Worm (Caenorhabditis elegans) whole organism, early embryonic: ENCODE results near the gene eral-1.

Source experiments
- B0310.2 ChIP-seq: sonication (generic microtip); optimal IDR thresholded peaks from 2 replicates; lab custom pipeline; 2016; ENCODE audit warnings: mild to moderate bottlenecking, missing genetic modification characterization, missing compliant biosample characterization
- F13C5.2 ChIP-seq: sonication (generic microtip); optimal IDR thresholded peaks from 2 replicates; lab custom pipeline; 2017; ENCODE audit warnings: mild to moderate bottlenecking, missing genetic modification characterization, inconsistent platforms, missing compliant biosample characterization
- aly-1 ChIP-seq: sonication (generic microtip); optimal IDR thresholded peaks from 2 replicates; lab custom pipeline; 2016; ENCODE audit warnings: missing genetic modification characterization, missing compliant biosample characterization
- ama-1 ChIP-seq: fragments of 150-350 bp; optimal IDR thresholded peaks from 2 replicates; lab custom pipeline; 2014
- ceh-13 ChIP-seq: fragments of 200-800 bp; sonication (Bioruptor generic); optimal IDR thresholded peaks from 2 replicates; lab custom pipeline; 2018; ENCODE audit warnings: mild to moderate bottlenecking, missing genetic modification characterization, missing compliant biosample characterization
- ceh-36 ChIP-seq: sonication (generic microtip); optimal IDR thresholded peaks from 2 replicates; lab custom pipeline; 2016; ENCODE audit warnings: missing genetic modification characterization, inconsistent platforms, missing compliant biosample characterization
- ets-7 ChIP-seq: sonication (generic microtip); optimal IDR thresholded peaks from 2 replicates; lab custom pipeline; 2016; ENCODE audit warnings: missing genotype, missing genetic modification characterization, missing compliant biosample characterization
- flt-1 ChIP-seq: fragments of 200-800 bp; sonication (Bioruptor generic); IDR thresholded peaks from 2 replicates; pipeline ENCODE4 v1.3.6; 2022; ENCODE audit warnings: missing genetic modification characterization, missing compliant biosample characterization
- hmbx-1 ChIP-seq: sonication (generic microtip); optimal IDR thresholded peaks from 2 replicates; lab custom pipeline; 2016; ENCODE audit warnings: mild to moderate bottlenecking, missing genetic modification characterization, missing compliant biosample characterization
- hmg-4 ChIP-seq: fragments of 200-800 bp; sonication (Bioruptor generic); optimal IDR thresholded peaks from 2 replicates; lab custom pipeline; 2018; ENCODE audit warnings: mild to moderate bottlenecking, missing genetic modification characterization, missing compliant biosample characterization
- hnd-1 ChIP-seq: sonication (generic microtip); optimal IDR thresholded peaks from 2 replicates; lab custom pipeline; 2016; ENCODE audit warnings: missing genetic modification characterization, missing compliant biosample characterization
- pes-1 ChIP-seq: fragments of 200-800 bp; sonication (Bioruptor generic); IDR thresholded peaks from 2 replicates; pipeline ENCODE4 v1.3.6; 2022; ENCODE audit warnings: missing genetic modification reagents, missing genetic modification characterization, missing compliant biosample characterization
- scrt-1 ChIP-seq: fragments of 200-800 bp; sonication (Bioruptor generic); IDR thresholded peaks from 2 replicates; pipeline ENCODE4 v1.3.6; 2022; ENCODE audit warnings: missing genetic modification characterization, missing compliant biosample characterization
- sea-1 ChIP-seq: fragments of 200-800 bp; sonication (Bioruptor generic); conservative IDR thresholded peaks from 2 replicates; pipeline ENCODE4 v1.3.6; 2022; ENCODE audit warnings: missing genetic modification characterization, missing compliant biosample characterization
- tbx-11 ChIP-seq: fragments of 200-800 bp; sonication (Bioruptor generic); IDR thresholded peaks from 2 replicates; pipeline ENCODE4 v1.3.6; 2022; ENCODE audit warnings: missing genetic modification characterization, missing compliant biosample characterization
- tbx-37 ChIP-seq: fragments of 200-800 bp; sonication (Bioruptor generic); conservative IDR thresholded peaks from 2 replicates; pipeline ENCODE4 v1.3.6; 2022; ENCODE audit warnings: missing genetic modification reagents, missing genetic modification characterization, missing compliant biosample characterization
- tra-4 ChIP-seq: sonication (generic microtip); optimal IDR thresholded peaks from 2 replicates; lab custom pipeline; 2017; ENCODE audit warnings: missing genetic modification characterization, missing compliant biosample characterization

eral-1 gene

ce11 chrII:9575670-9576069, 13.9 kb downstream of the eral-1 start, which contains the start of gene exc-7:
Gene exc-7, plus strand, starts transcription at chrII:9575970.
- TF ChIP-seq hmg-4 (GFP tag; lab: Kevin White, UChicago) = no peak
- TF ChIP-seq ama-1 (lab: Kevin White, UChicago) = no peak
- no peak for TF ChIP-seq F13C5.2 (tag; lab: Kevin White, UChicago)
- TF ChIP-seq ceh-36 (tag; lab: Kevin White, UChicago) = no peak
- TF ChIP-seq B0310.2 (tag; lab: Kevin White, UChicago) = no peak
- TF ChIP-seq sea-1 (GFP tag; lab: Robert Waterston, UW) = no peak
- no peak for TF ChIP-seq aly-1 (tag; lab: Kevin White, UChicago)
- TF ChIP-seq tra-4 (tag; lab: Kevin White, UChicago) = no peak
- TF ChIP-seq pes-1 = no peak
- TF ChIP-seq scrt-1 (GFP tag; lab: Robert Waterston, UW) = no peak
- TF ChIP-seq hmbx-1 = no peak
- TF ChIP-seq ceh-13 (GFP tag; lab: Kevin White, UChicago) = no peak
- TF ChIP-seq tbx-37 (GFP tag; lab: Robert Waterston, UW) = no peak
- TF ChIP-seq tbx-11 = no peak
- TF ChIP-seq hnd-1 (tag; lab: Kevin White, UChicago) = no peak

- TF ChIP-seq sea-1 (GFP tag; lab: Robert Waterston, UW) (no peak), F13C5.2 (tag; lab: Kevin White, UChicago) (peak; percentile 20), aly-1 (tag; lab: Kevin White, UChicago) (no peak), ama-1 (lab: Kevin White, UChicago) (no peak), ets-7 (tag; lab: Kevin White, UChicago) (no peak), pes-1 (no peak), B0310.2 (tag; lab: Kevin White, UChicago) (no peak), hnd-1 (tag; lab: Kevin White, UChicago) (no peak), tbx-37 (GFP tag; lab: Robert Waterston, UW) (no peak), scrt-1 (GFP tag; lab: Robert Waterston, UW) (no peak), hmbx-1 (no peak), tbx-11 (no peak), flt-1 (GFP tag; lab: Robert Waterston, UW) (no peak), tra-4 (tag; lab: Kevin White, UChicago) (no peak), ceh-13 (GFP tag; lab: Kevin White, UChicago) (no peak), ceh-36 (tag; lab: Kevin White, UChicago) (no peak), hmg-4 (GFP tag; lab: Kevin White, UChicago) (peak; percentile 39)
Observed at ce11 chrII:9574406-9574805, 15.2 kb downstream of the eral-1 start.

- no peak for TF ChIP-seq hmg-4 (GFP tag; lab: Kevin White, UChicago)
- no peak for TF ChIP-seq B0310.2 (tag; lab: Kevin White, UChicago)
- no peak for TF ChIP-seq tbx-11
- no peak for TF ChIP-seq ama-1 (lab: Kevin White, UChicago)
- TF ChIP-seq ceh-13 (GFP tag; lab: Kevin White, UChicago) = no peak
- TF ChIP-seq F13C5.2 (tag; lab: Kevin White, UChicago) = no peak
- TF ChIP-seq hnd-1 (tag; lab: Kevin White, UChicago) = no peak
- TF ChIP-seq hmbx-1 = no peak
- TF ChIP-seq aly-1 (tag; lab: Kevin White, UChicago) = no peak
- no peak for TF ChIP-seq sea-1 (GFP tag; lab: Robert Waterston, UW)
- no peak for TF ChIP-seq pes-1
- TF ChIP-seq ets-7 (tag; lab: Kevin White, UChicago) = no peak
- no peak for TF ChIP-seq scrt-1 (GFP tag; lab: Robert Waterston, UW)
- TF ChIP-seq tra-4 (tag; lab: Kevin White, UChicago) = no peak
- no peak for TF ChIP-seq flt-1 (GFP tag; lab: Robert Waterston, UW)
- no peak for TF ChIP-seq ceh-36 (tag; lab: Kevin White, UChicago)
- TF ChIP-seq tbx-37 (GFP tag; lab: Robert Waterston, UW) = no peak
Observed at ce11 chrII:9573412-9573811, 16.2 kb downstream of the eral-1 start.

ce11 chrII:9566045-9566444, 23.5 kb downstream of the eral-1 start:
- peak; percentile 92 for TF ChIP-seq sea-1 (GFP tag; lab: Robert Waterston, UW)
- peak; percentile 84 for TF ChIP-seq ets-7 (tag; lab: Kevin White, UChicago)
- TF ChIP-seq aly-1 (tag; lab: Kevin White, UChicago) = peak; percentile 95
- peak; percentile 91 for TF ChIP-seq B0310.2 (tag; lab: Kevin White, UChicago)
- peak; percentile 90 for TF ChIP-seq ceh-13 (GFP tag; lab: Kevin White, UChicago)
- peak; percentile 94 for TF ChIP-seq ceh-36 (tag; lab: Kevin White, UChicago)
- peak; percentile 55 for TF ChIP-seq tra-4 (tag; lab: Kevin White, UChicago)
- peak; percentile 95 for TF ChIP-seq flt-1 (GFP tag; lab: Robert Waterston, UW)
- peak; percentile 92 for TF ChIP-seq tbx-37 (GFP tag; lab: Robert Waterston, UW)
- peak; percentile 95 for TF ChIP-seq pes-1
- TF ChIP-seq hmg-4 (GFP tag; lab: Kevin White, UChicago) = peak; percentile 86
- TF ChIP-seq F13C5.2 (tag; lab: Kevin White, UChicago) = peak; percentile 95
- peak; percentile 79 for TF ChIP-seq hnd-1 (tag; lab: Kevin White, UChicago)
- peak; percentile 70 for TF ChIP-seq hmbx-1
- peak; percentile 93 for TF ChIP-seq scrt-1 (GFP tag; lab: Robert Waterston, UW)
- peak; percentile 95 for TF ChIP-seq tbx-11
- no peak for TF ChIP-seq ama-1 (lab: Kevin White, UChicago)

ce11 chrII:9560895-9561294, 28.7 kb downstream of the eral-1 start:
- TF ChIP-seq scrt-1 (GFP tag; lab: Robert Waterston, UW) (no peak), tra-4 (tag; lab: Kevin White, UChicago) (no peak), hmbx-1 (no peak), sea-1 (GFP tag; lab: Robert Waterston, UW) (no peak), ama-1 (lab: Kevin White, UChicago) (no peak), B0310.2 (tag; lab: Kevin White, UChicago) (no peak), tbx-11 (no peak), flt-1 (GFP tag; lab: Robert Waterston, UW) (no peak), pes-1 (no peak), tbx-37 (GFP tag; lab: Robert Waterston, UW) (no peak), hnd-1 (tag; lab: Kevin White, UChicago) (no peak), F13C5.2 (tag; lab: Kevin White, UChicago) (no peak), ceh-36 (tag; lab: Kevin White, UChicago) (no peak)

- no peak for TF ChIP-seq aly-1 (tag; lab: Kevin White, UChicago)
- no peak for TF ChIP-seq hmg-4 (GFP tag; lab: Kevin White, UChicago)
- no peak for TF ChIP-seq ets-7 (tag; lab: Kevin White, UChicago)
- TF ChIP-seq pes-1 = no peak
- TF ChIP-seq hmbx-1 = no peak
- TF ChIP-seq tra-4 (tag; lab: Kevin White, UChicago) = no peak
- TF ChIP-seq ceh-36 (tag; lab: Kevin White, UChicago) = no peak
- TF ChIP-seq tbx-37 (GFP tag; lab: Robert Waterston, UW) = no peak
- TF ChIP-seq flt-1 (GFP tag; lab: Robert Waterston, UW) = no peak
- no peak for TF ChIP-seq B0310.2 (tag; lab: Kevin White, UChicago)
- TF ChIP-seq sea-1 (GFP tag; lab: Robert Waterston, UW) = no peak
- TF ChIP-seq tbx-11 = no peak
- no peak for TF ChIP-seq ceh-13 (GFP tag; lab: Kevin White, UChicago)
Observed at ce11 chrII:9559929-9560328, 29.6 kb downstream of the eral-1 start, which contains the start of gene F35H8.4. Gene F35H8.4, minus strand, starts transcription at chrII:9560029.
